Worm (Caenorhabditis elegans) whole organism, late embryonic: ENCODE measurements around the gene K05B2.2.

Experiments used
- K09A11.1 ChIP-seq: sonication (generic microtip); optimal IDR thresholded peaks from 2 replicates; lab custom pipeline; 2017; ENCODE audit warnings: antibody characterized with exemption, mild to moderate bottlenecking, missing genetic modification characterization, missing compliant biosample characterization; ENCODE audit not compliant: insufficient read depth
- dve-1 ChIP-seq: sonication (generic microtip); optimal IDR thresholded peaks from 2 replicates; lab custom pipeline; 2017; ENCODE audit warnings: antibody characterized with exemption, mild to moderate bottlenecking, missing genetic modification characterization, missing compliant biosample characterization
- elt-2 ChIP-seq: sonication (generic microtip); optimal IDR thresholded peaks from 2 replicates; lab custom pipeline; 2016; ENCODE audit warnings: missing genetic modification reagents, missing genetic modification characterization, missing compliant biosample characterization
- elt-4 ChIP-seq: sonication (generic microtip); optimal IDR thresholded peaks from 2 replicates; lab custom pipeline; 2016; ENCODE audit warnings: missing genetic modification characterization, missing compliant biosample characterization
- fkh-6 ChIP-seq: sonication (generic microtip); optimal IDR thresholded peaks from 2 replicates; lab custom pipeline; 2016; ENCODE audit warnings: missing genetic modification characterization, missing compliant biosample characterization
- hlh-6 ChIP-seq: sonication (generic microtip); optimal IDR thresholded peaks from 2 replicates; lab custom pipeline; 2016; ENCODE audit warnings: missing genotype, missing genetic modification characterization, missing compliant biosample characterization
- nfya-1 ChIP-seq: sonication (generic microtip); optimal IDR thresholded peaks from 2 replicates; lab custom pipeline; 2017; ENCODE audit warnings: missing genetic modification characterization, mild to moderate bottlenecking, missing compliant biosample characterization, antibody characterized with exemption, moderate library complexity
- pat-9 ChIP-seq: fragments of 200-800 bp; sonication (Bioruptor generic); optimal IDR thresholded peaks from 2 replicates; lab custom pipeline; 2018; ENCODE audit warnings: mild to moderate bottlenecking, missing genetic modification characterization, moderate library complexity, missing compliant biosample characterization
- pha-4 ChIP-seq: fragments of 150-350 bp; optimal IDR thresholded peaks from 2 replicates; lab custom pipeline; 2018; ENCODE audit warnings: missing biosample characterization, missing genetic modification reagents, missing genetic modification characterization
- sdc-2 ChIP-seq: sonication (generic microtip); optimal IDR thresholded peaks from 2 replicates; lab custom pipeline; 2016; ENCODE audit warnings: missing genotype, missing genetic modification characterization, missing compliant biosample characterization
- tbx-2 ChIP-seq: sonication (generic microtip); optimal IDR thresholded peaks from 2 replicates; lab custom pipeline; 2016; ENCODE audit warnings: missing genetic modification characterization, missing compliant biosample characterization
- unc-86 ChIP-seq: sonication (generic microtip); optimal IDR thresholded peaks from 2 replicates; lab custom pipeline; 2016; ENCODE audit warnings: missing genetic modification characterization, missing compliant biosample characterization

DNA sequence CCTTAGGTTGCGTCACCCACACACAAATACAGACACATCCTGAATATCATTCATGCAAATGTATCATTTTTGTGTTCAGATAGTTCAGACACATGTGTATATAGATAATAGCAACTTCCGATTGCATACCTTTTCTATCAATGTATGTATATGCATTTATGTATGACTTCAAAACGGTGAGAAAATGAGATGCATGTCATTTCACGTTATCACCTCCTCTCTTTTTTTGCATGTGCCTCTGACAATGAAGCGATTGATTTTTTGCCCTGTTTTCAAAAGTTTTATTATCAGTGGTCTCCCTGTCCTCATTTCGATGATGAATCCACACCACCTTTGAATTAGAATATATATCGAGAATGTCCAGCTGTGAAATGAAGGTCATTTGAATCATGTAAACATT, at the start of gene K05B2.2:
- TF ChIP-seq pat-9 (no peak), pha-4 (no peak), hlh-6 (no peak), elt-2 (tag; lab: Kevin White, UChicago) (no peak), elt-4 (tag; lab: Kevin White, UChicago) (no peak), unc-86 (no peak), nfya-1 (tag; lab: Kevin White, UChicago) (no peak), tbx-2 (tag; lab: Kevin White, UChicago) (no peak), dve-1 (no peak), sdc-2 (tag; lab: Kevin White, UChicago) (no peak), fkh-6 (tag; lab: Kevin White, UChicago) (no peak), K09A11.1 (tag; lab: Kevin White, UChicago) (no peak)
